Worm (Caenorhabditis elegans) whole organism, early embryonic: ENCODE results near the gene col-161.

ENCODE experiments used
- B0310.2 ChIP-seq: sonication (generic microtip); optimal IDR thresholded peaks from 2 replicates; lab custom pipeline; 2016; ENCODE audit warnings: mild to moderate bottlenecking, missing genetic modification characterization, missing compliant biosample characterization
- F13C5.2 ChIP-seq: sonication (generic microtip); optimal IDR thresholded peaks from 2 replicates; lab custom pipeline; 2017; ENCODE audit warnings: mild to moderate bottlenecking, missing genetic modification characterization, inconsistent platforms, missing compliant biosample characterization
- aly-1 ChIP-seq: sonication (generic microtip); optimal IDR thresholded peaks from 2 replicates; lab custom pipeline; 2016; ENCODE audit warnings: missing genetic modification characterization, missing compliant biosample characterization
- ama-1 ChIP-seq: fragments of 150-350 bp; optimal IDR thresholded peaks from 2 replicates; lab custom pipeline; 2014
- ceh-13 ChIP-seq: fragments of 200-800 bp; sonication (Bioruptor generic); optimal IDR thresholded peaks from 2 replicates; lab custom pipeline; 2018; ENCODE audit warnings: mild to moderate bottlenecking, missing genetic modification characterization, missing compliant biosample characterization
- ceh-36 ChIP-seq: sonication (generic microtip); optimal IDR thresholded peaks from 2 replicates; lab custom pipeline; 2016; ENCODE audit warnings: missing genetic modification characterization, inconsistent platforms, missing compliant biosample characterization
- ets-7 ChIP-seq: sonication (generic microtip); optimal IDR thresholded peaks from 2 replicates; lab custom pipeline; 2016; ENCODE audit warnings: missing genotype, missing genetic modification characterization, missing compliant biosample characterization
- flt-1 ChIP-seq: fragments of 200-800 bp; sonication (Bioruptor generic); IDR thresholded peaks from 2 replicates; pipeline ENCODE4 v1.3.6; 2022; ENCODE audit warnings: missing genetic modification characterization, missing compliant biosample characterization
- hmbx-1 ChIP-seq: sonication (generic microtip); optimal IDR thresholded peaks from 2 replicates; lab custom pipeline; 2016; ENCODE audit warnings: mild to moderate bottlenecking, missing genetic modification characterization, missing compliant biosample characterization
- hmg-4 ChIP-seq: fragments of 200-800 bp; sonication (Bioruptor generic); optimal IDR thresholded peaks from 2 replicates; lab custom pipeline; 2018; ENCODE audit warnings: mild to moderate bottlenecking, missing genetic modification characterization, missing compliant biosample characterization
- hnd-1 ChIP-seq: sonication (generic microtip); optimal IDR thresholded peaks from 2 replicates; lab custom pipeline; 2016; ENCODE audit warnings: missing genetic modification characterization, missing compliant biosample characterization
- pes-1 ChIP-seq: fragments of 200-800 bp; sonication (Bioruptor generic); IDR thresholded peaks from 2 replicates; pipeline ENCODE4 v1.3.6; 2022; ENCODE audit warnings: missing genetic modification reagents, missing genetic modification characterization, missing compliant biosample characterization
- scrt-1 ChIP-seq: fragments of 200-800 bp; sonication (Bioruptor generic); IDR thresholded peaks from 2 replicates; pipeline ENCODE4 v1.3.6; 2022; ENCODE audit warnings: missing genetic modification characterization, missing compliant biosample characterization
- sea-1 ChIP-seq: fragments of 200-800 bp; sonication (Bioruptor generic); conservative IDR thresholded peaks from 2 replicates; pipeline ENCODE4 v1.3.6; 2022; ENCODE audit warnings: missing genetic modification characterization, missing compliant biosample characterization
- tbx-11 ChIP-seq: fragments of 200-800 bp; sonication (Bioruptor generic); IDR thresholded peaks from 2 replicates; pipeline ENCODE4 v1.3.6; 2022; ENCODE audit warnings: missing genetic modification characterization, missing compliant biosample characterization
- tbx-37 ChIP-seq: fragments of 200-800 bp; sonication (Bioruptor generic); conservative IDR thresholded peaks from 2 replicates; pipeline ENCODE4 v1.3.6; 2022; ENCODE audit warnings: missing genetic modification reagents, missing genetic modification characterization, missing compliant biosample characterization
- tra-4 ChIP-seq: sonication (generic microtip); optimal IDR thresholded peaks from 2 replicates; lab custom pipeline; 2017; ENCODE audit warnings: missing genetic modification characterization, missing compliant biosample characterization

col-161 gene

DNA sequence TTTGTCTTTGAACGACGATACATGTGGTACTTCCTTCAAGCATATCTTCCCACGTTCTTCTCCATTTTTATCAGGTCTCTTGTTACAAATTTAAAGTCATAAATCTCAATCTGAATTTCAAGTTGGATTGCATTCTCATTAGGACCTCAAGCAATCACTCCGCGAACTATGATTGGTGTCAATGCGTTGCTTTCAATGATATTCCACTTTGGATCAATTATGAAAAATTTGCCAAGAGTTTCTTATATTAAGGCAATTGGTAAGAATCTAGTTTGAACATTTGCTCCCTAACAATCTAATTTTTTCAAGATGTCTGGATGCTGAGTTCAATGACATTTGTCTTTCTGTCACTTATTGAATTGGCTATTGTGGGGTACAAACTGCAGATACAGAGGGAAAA is 24.4 kb upstream of the col-161 start:
- no peak for TF ChIP-seq hmbx-1 (tag; lab: Kevin White, UChicago)
- TF ChIP-seq ets-7 (tag; lab: Kevin White, UChicago) = no peak
- no peak for TF ChIP-seq ama-1
- TF ChIP-seq hnd-1 (tag; lab: Kevin White, UChicago) = no peak
- no peak for TF ChIP-seq ceh-13 (GFP tag; lab: Kevin White, UChicago)
- no peak for TF ChIP-seq flt-1 (GFP tag; lab: Robert Waterston, UW)
- TF ChIP-seq B0310.2 (tag; lab: Kevin White, UChicago) = no peak
- no peak for TF ChIP-seq hmg-4
- TF ChIP-seq tra-4 = no peak

DNA sequence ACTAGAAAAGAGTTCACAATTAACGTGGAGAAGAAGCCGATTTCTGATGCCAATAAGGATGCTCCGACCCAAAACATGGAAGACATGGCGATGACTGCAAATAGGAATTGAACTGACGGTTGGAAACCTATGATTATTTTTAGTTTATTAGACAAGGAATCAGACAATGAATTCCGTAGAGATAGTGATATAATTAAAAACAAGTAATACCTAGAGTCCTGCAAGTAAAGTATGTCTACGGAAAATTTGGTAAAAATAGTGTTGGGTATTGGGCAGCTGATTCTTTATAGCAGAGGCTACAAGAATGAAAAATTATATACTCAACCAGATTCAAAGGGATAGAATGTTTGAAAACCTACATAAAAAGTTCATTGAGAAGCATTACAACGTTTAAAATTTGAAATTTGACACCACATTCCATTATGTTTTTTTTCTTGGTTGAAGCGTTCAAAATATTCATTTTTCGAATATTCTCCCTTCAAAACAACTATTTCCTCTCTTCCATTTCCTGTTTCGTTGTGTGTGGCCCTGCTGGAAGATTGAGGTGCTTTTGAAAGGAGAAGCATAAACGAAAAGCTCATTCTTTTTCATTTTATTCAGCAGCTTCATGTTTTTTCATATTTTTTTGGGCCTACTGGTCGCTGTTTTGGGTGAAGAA is 22.0 kb upstream of the col-161 start, which contains the start of the genes str-4 and lgc-48:
TSS of gene str-4 (minus strand) at position 101 of the 658 bp plus-strand sequence.
TSS of gene lgc-48 (plus strand) at position 608 of the 658 bp plus-strand sequence.
- TF ChIP-seq scrt-1 (GFP tag; lab: Robert Waterston, UW) (no peak), tra-4 (no peak), tbx-37 (GFP tag; lab: Robert Waterston, UW) (no peak), hmg-4 (no peak), sea-1 (GFP tag; lab: Robert Waterston, UW) (no peak), aly-1 (tag; lab: Kevin White, UChicago) (no peak), hmbx-1 (tag; lab: Kevin White, UChicago) (no peak), ceh-13 (GFP tag; lab: Kevin White, UChicago) (no peak), F13C5.2 (tag; lab: Kevin White, UChicago) (no peak), ceh-36 (tag; lab: Kevin White, UChicago) (no peak), pes-1 (GFP tag; lab: Robert Waterston, UW) (no peak)

DNA sequence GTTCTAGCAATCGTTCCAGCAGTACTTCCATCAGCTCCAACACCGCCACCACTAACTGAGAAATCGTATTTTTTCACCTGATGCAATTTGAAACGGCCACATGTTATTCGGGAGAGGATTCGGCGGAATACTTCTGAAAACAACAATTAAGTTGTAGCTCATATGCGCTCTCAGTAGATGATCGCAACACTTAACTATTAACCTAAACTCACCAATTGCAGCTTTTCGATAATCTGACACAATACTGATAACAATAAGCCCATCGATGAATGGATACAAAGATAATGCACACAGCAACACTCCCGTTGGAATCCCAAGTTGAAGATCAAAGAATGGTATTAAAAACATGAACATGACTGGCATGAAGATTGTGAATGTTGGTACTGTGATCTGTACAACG is 20.2 kb upstream of the col-161 start:
- TF ChIP-seq pes-1 (GFP tag; lab: Robert Waterston, UW) = no peak
- no peak for TF ChIP-seq tra-4
- TF ChIP-seq sea-1 (GFP tag; lab: Robert Waterston, UW) = no peak
- no peak for TF ChIP-seq tbx-11 (GFP tag; lab: Robert Waterston, UW)
- no peak for TF ChIP-seq tbx-37 (GFP tag; lab: Robert Waterston, UW)
- TF ChIP-seq ama-1 = no peak
- no peak for TF ChIP-seq aly-1 (tag; lab: Kevin White, UChicago)
- no peak for TF ChIP-seq hmbx-1 (tag; lab: Kevin White, UChicago)
- TF ChIP-seq hnd-1 (tag; lab: Kevin White, UChicago) = no peak
- no peak for TF ChIP-seq F13C5.2 (tag; lab: Kevin White, UChicago)
- no peak for TF ChIP-seq B0310.2 (tag; lab: Kevin White, UChicago)
- TF ChIP-seq flt-1 (GFP tag; lab: Robert Waterston, UW) = no peak
- no peak for TF ChIP-seq ets-7 (tag; lab: Kevin White, UChicago)
- no peak for TF ChIP-seq hmg-4
- no peak for TF ChIP-seq ceh-36 (tag; lab: Kevin White, UChicago)
- TF ChIP-seq scrt-1 (GFP tag; lab: Robert Waterston, UW) = no peak
- no peak for TF ChIP-seq ceh-13 (GFP tag; lab: Kevin White, UChicago)

- no peak for TF ChIP-seq ets-7 (tag; lab: Kevin White, UChicago)
- TF ChIP-seq tbx-11 (GFP tag; lab: Robert Waterston, UW) = no peak
- no peak for TF ChIP-seq pes-1 (GFP tag; lab: Robert Waterston, UW)
- TF ChIP-seq ceh-13 (GFP tag; lab: Kevin White, UChicago) = no peak
- TF ChIP-seq B0310.2 (tag; lab: Kevin White, UChicago) = no peak
- TF ChIP-seq sea-1 (GFP tag; lab: Robert Waterston, UW) = no peak
- no peak for TF ChIP-seq hnd-1 (tag; lab: Kevin White, UChicago)
- no peak for TF ChIP-seq aly-1 (tag; lab: Kevin White, UChicago)
- no peak for TF ChIP-seq hmbx-1 (tag; lab: Kevin White, UChicago)
- TF ChIP-seq F13C5.2 (tag; lab: Kevin White, UChicago) = no peak
Observed at ce11 chrV:13335883-13336419, 18.1 kb upstream of the col-161 start, which contains the start of gene C50B6.9. TSS of gene C50B6.9 (plus strand) at chrV:13336369.

- no peak for TF ChIP-seq hmbx-1 (tag; lab: Kevin White, UChicago)
- TF ChIP-seq scrt-1 (GFP tag; lab: Robert Waterston, UW) = no peak
- no peak for TF ChIP-seq ceh-36 (tag; lab: Kevin White, UChicago)
- no peak for TF ChIP-seq ets-7 (tag; lab: Kevin White, UChicago)
Observed at ce11 chrV:13334447-13334846, 16.6 kb upstream of the col-161 start.

ce11 chrV:13333386-13334180 is 15.8 kb upstream of the col-161 start, which contains the start of gene nhr-168:
TSS of gene nhr-168 (minus strand) at chrV:13333871.
- TF ChIP-seq scrt-1 (GFP tag; lab: Robert Waterston, UW) (no peak), B0310.2 (tag; lab: Kevin White, UChicago) (no peak), hnd-1 (tag; lab: Kevin White, UChicago) (no peak), flt-1 (GFP tag; lab: Robert Waterston, UW) (no peak)

DNA sequence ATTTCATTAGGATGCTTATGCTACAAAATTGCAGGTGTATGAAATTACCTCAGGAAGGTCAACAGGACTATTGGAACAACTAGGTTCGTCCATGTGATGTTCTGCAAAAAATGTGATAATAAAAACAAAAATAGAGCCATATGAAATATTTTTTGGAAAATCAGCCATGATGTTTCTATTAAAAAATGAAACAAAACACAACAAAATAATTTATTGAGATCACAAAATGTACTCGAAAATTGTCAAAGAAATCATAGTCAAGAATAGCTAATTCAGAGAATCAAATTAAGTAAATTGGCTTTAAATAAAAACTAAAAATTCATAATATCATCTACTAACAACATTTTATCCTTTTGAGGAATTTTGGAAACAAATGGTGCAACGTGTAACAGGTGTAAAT is 13.1 kb upstream of the col-161 start, which contains the start of gene nhr-129:
TSS of gene nhr-129 (minus strand) at position 101 of the 400 bp plus-strand sequence.
- no peak for TF ChIP-seq F13C5.2 (tag; lab: Kevin White, UChicago)
- TF ChIP-seq sea-1 (GFP tag; lab: Robert Waterston, UW) = no peak
- TF ChIP-seq hmg-4 = no peak
- no peak for TF ChIP-seq tra-4
- TF ChIP-seq scrt-1 (GFP tag; lab: Robert Waterston, UW) = no peak
- TF ChIP-seq ama-1 = no peak
- no peak for TF ChIP-seq ceh-13 (GFP tag; lab: Kevin White, UChicago)
- no peak for TF ChIP-seq tbx-37 (GFP tag; lab: Robert Waterston, UW)
- no peak for TF ChIP-seq pes-1 (GFP tag; lab: Robert Waterston, UW)
- no peak for TF ChIP-seq ets-7 (tag; lab: Kevin White, UChicago)
- no peak for TF ChIP-seq hmbx-1 (tag; lab: Kevin White, UChicago)
- no peak for TF ChIP-seq hnd-1 (tag; lab: Kevin White, UChicago)
- TF ChIP-seq B0310.2 (tag; lab: Kevin White, UChicago) = no peak
- no peak for TF ChIP-seq ceh-36 (tag; lab: Kevin White, UChicago)
- no peak for TF ChIP-seq flt-1 (GFP tag; lab: Robert Waterston, UW)
- no peak for TF ChIP-seq tbx-11 (GFP tag; lab: Robert Waterston, UW)
- TF ChIP-seq aly-1 (tag; lab: Kevin White, UChicago) = no peak
